Fruit fly (Drosophila melanogaster) whole organism, pupa: Measurements from ENCODE around the gene Pak.

Experiments used
- CG10348 ChIP-seq: fragments of 200-800 bp; sonication (Bioruptor generic); IDR thresholded peaks from 2 replicates; pipeline ENCODE4 v1.3.6; 2022; ENCODE audit warnings: missing biosample characterization, missing genetic modification characterization
- CG12605 ChIP-seq: fragments of 200-800 bp; sonication (Bioruptor generic); IDR thresholded peaks from 2 replicates; pipeline ENCODE4 v1.3.6; 2022; ENCODE audit warnings: missing biosample characterization, missing genetic modification characterization
- CG13204 ChIP-seq: fragments of 200-800 bp; sonication (Bioruptor generic); optimal IDR thresholded peaks from 2 replicates; lab custom pipeline; 2018; ENCODE audit warnings: missing biosample characterization, mild to moderate bottlenecking, missing genetic modification characterization, moderate library complexity
- CG14655 ChIP-seq: fragments of 200-800 bp; sonication (Bioruptor generic); optimal IDR thresholded peaks from 3 replicates; lab custom pipeline; 2017; ENCODE audit warnings: mild to moderate bottlenecking, missing biosample characterization, missing genetic modification reagents, missing genetic modification characterization
- CG15710 ChIP-seq: fragments of 200-800 bp; sonication (Bioruptor generic); optimal IDR thresholded peaks from 2 replicates; lab custom pipeline; 2018; ENCODE audit warnings: missing biosample characterization, mild to moderate bottlenecking, missing genetic modification characterization, moderate library complexity
- CG17806 ChIP-seq: fragments of 200-800 bp; sonication (Bioruptor generic); optimal IDR thresholded peaks from 2 replicates; lab custom pipeline; 2018; ENCODE audit warnings: missing biosample characterization, mild to moderate bottlenecking, missing genetic modification characterization, moderate library complexity
- CG32121 ChIP-seq: fragments of 200-800 bp; sonication (Bioruptor generic); IDR thresholded peaks from 2 replicates; pipeline ENCODE4 v1.3.6; 2022; ENCODE audit warnings: missing biosample characterization, missing genetic modification characterization
- CG34367 ChIP-seq: fragments of 200-800 bp; sonication (Bioruptor generic); optimal IDR thresholded peaks from 2 replicates; lab custom pipeline; 2018; ENCODE audit warnings: missing biosample characterization, mild to moderate bottlenecking, missing genetic modification characterization
- CG4496 ChIP-seq: fragments of 200-800 bp; sonication (Bioruptor generic); IDR thresholded peaks from 3 replicates; pipeline ENCODE4 v1.3.6; 2022; ENCODE audit warnings: missing biosample characterization, missing genetic modification characterization
- CG8159 ChIP-seq: fragments of 200-800 bp; sonication (Bioruptor generic); optimal IDR thresholded peaks from 3 replicates; lab custom pipeline; 2018; ENCODE audit warnings: missing biosample characterization, mild to moderate bottlenecking, missing genetic modification characterization, moderate library complexity
- CG8301 ChIP-seq: fragments of 200-800 bp; sonication (Bioruptor generic); optimal IDR thresholded peaks from 2 replicates; lab custom pipeline; 2018; ENCODE audit warnings: missing biosample characterization, mild to moderate bottlenecking, missing genetic modification characterization
- CG9948 ChIP-seq: fragments of 200-800 bp; sonication (Bioruptor generic); optimal IDR thresholded peaks from 2 replicates; lab custom pipeline; 2018; ENCODE audit warnings: missing biosample characterization, mild to moderate bottlenecking, missing genetic modification characterization, moderate library complexity
- D1 ChIP-seq: fragments of 200-800 bp; sonication (Bioruptor generic); optimal IDR thresholded peaks from 2 replicates; lab custom pipeline; 2018; ENCODE audit warnings: missing biosample characterization, mild to moderate bottlenecking, missing genetic modification characterization, moderate library complexity
- EcR ChIP-seq: fragments of 200-800 bp; sonication (Bioruptor generic); optimal IDR thresholded peaks from 3 replicates; lab custom pipeline; 2019; ENCODE audit warnings: missing biosample characterization, missing genetic modification characterization, mild to moderate bottlenecking, moderate library complexity, missing genetic modification reagents
- Ets98B ChIP-seq: fragments of 200-800 bp; sonication (Bioruptor generic); IDR thresholded peaks from 2 replicates; pipeline ENCODE4 v1.3.6; 2022; ENCODE audit warnings: missing biosample characterization, missing genetic modification characterization
- Pif1A ChIP-seq: fragments of 200-800 bp; sonication (Bioruptor generic); optimal IDR thresholded peaks from 3 replicates; lab custom pipeline; 2016; ENCODE audit warnings: missing biosample characterization, missing genetic modification characterization
- Pif1B ChIP-seq: fragments of 200-800 bp; sonication (Bioruptor generic); optimal IDR thresholded peaks from 3 replicates; lab custom pipeline; 2016; ENCODE audit warnings: missing biosample characterization, missing genetic modification characterization
- Snoo ChIP-seq: fragments of 200-800 bp; sonication (Bioruptor generic); optimal IDR thresholded peaks from 3 replicates; lab custom pipeline; 2017; ENCODE audit warnings: missing biosample characterization, mild to moderate bottlenecking, missing genetic modification characterization, inconsistent platforms
- fd96Ca ChIP-seq: fragments of 200-800 bp; sonication (Bioruptor generic); IDR thresholded peaks from 3 replicates; pipeline ENCODE4 v1.3.6; 2022; ENCODE audit warnings: missing biosample characterization, missing genetic modification characterization
- gl ChIP-seq: fragments of 200-800 bp; sonication (Bioruptor generic); optimal IDR thresholded peaks from 2 replicates; lab custom pipeline; 2018; ENCODE audit warnings: missing biosample characterization, mild to moderate bottlenecking, missing genetic modification characterization
- rn ChIP-seq: fragments of 200-800 bp; sonication (Bioruptor generic); IDR thresholded peaks from 2 replicates; pipeline ENCODE4 v1.3.6; 2022; ENCODE audit warnings: missing biosample characterization, missing genetic modification characterization

The Pak gene

dm6 chr3R:6400710-6401521 lies 50.2 kb downstream of the Pak start:
- peak; percentile 8 for TF ChIP-seq EcR
- TF ChIP-seq Pif1A, result no peak

dm6 chr3R:6401522-6401844 lies 50.8 kb downstream of the Pak start:
- no peak for TF ChIP-seq CG17806
- no peak for TF ChIP-seq Pif1A
- peak; percentile 23 for TF ChIP-seq CG14655 (GFP tag; lab: Kevin White, UChicago)
- no peak for TF ChIP-seq CG8301 (tag; lab: Kevin White, UChicago)
- TF ChIP-seq EcR, result no peak
- TF ChIP-seq CG9948 (tag; lab: Kevin White, UChicago), result no peak
- TF ChIP-seq CG32121 (GFP tag; lab: Robert Waterston, UW), result no peak
- TF ChIP-seq CG13204 (GFP tag; lab: Kevin White, UChicago), result no peak
- peak; percentile 4 for TF ChIP-seq Snoo (tag; lab: Kevin White, UChicago)
- TF ChIP-seq D1 (tag; lab: Kevin White, UChicago), result no peak
- no peak for TF ChIP-seq Ets98B (GFP tag; lab: Robert Waterston, UW)
- no peak for TF ChIP-seq rn (GFP tag; lab: Robert Waterston, UW)
- no peak for TF ChIP-seq CG4496 (GFP tag; lab: Robert Waterston, UW)

dm6 chr3R:6402522-6403171 lies 52.0 kb downstream of the Pak start:
- peak; percentile 65 for TF ChIP-seq CG12605 (GFP tag; lab: Robert Waterston, UW)
- TF ChIP-seq CG34367 (tag; lab: Kevin White, UChicago), result no peak
- TF ChIP-seq rn (GFP tag; lab: Robert Waterston, UW), result no peak
- peak; percentile 40 for TF ChIP-seq CG13204 (GFP tag; lab: Kevin White, UChicago)
- TF ChIP-seq CG4496 (GFP tag; lab: Robert Waterston, UW), result 0 out of 3 replicates have a peak, but pooled peaks have one; percentile 23
- TF ChIP-seq Snoo (tag; lab: Kevin White, UChicago), result peak; percentile 31
- peak; percentile 20 for TF ChIP-seq EcR
- peak; percentile 10 for TF ChIP-seq CG8159
- peak; percentile 2 for TF ChIP-seq gl

dm6 chr3R:6403674-6404073 lies 53.0 kb downstream of the Pak start:
- TF ChIP-seq CG9948 (tag; lab: Kevin White, UChicago), result no peak
- TF ChIP-seq CG15710 (tag; lab: Kevin White, UChicago), result no peak
- TF ChIP-seq CG14655 (GFP tag; lab: Kevin White, UChicago), result no peak
- TF ChIP-seq D1 (tag; lab: Kevin White, UChicago), result no peak
- TF ChIP-seq EcR, result no peak
- TF ChIP-seq CG17806, result no peak
- no peak for TF ChIP-seq CG8159
- TF ChIP-seq CG34367 (tag; lab: Kevin White, UChicago), result no peak
- TF ChIP-seq Ets98B (GFP tag; lab: Robert Waterston, UW), result no peak
- no peak for TF ChIP-seq CG13204 (GFP tag; lab: Kevin White, UChicago)

dm6 chr3R:6404174-6404573 lies 53.5 kb downstream of the Pak start:
- TF ChIP-seq D1 (tag; lab: Kevin White, UChicago), result peak; percentile 28
- TF ChIP-seq CG14655 (GFP tag; lab: Kevin White, UChicago), result peak; percentile 80
- TF ChIP-seq CG9948 (tag; lab: Kevin White, UChicago), result peak; percentile 71
- TF ChIP-seq CG13204 (GFP tag; lab: Kevin White, UChicago), result no peak
- peak; percentile 88; the same call in 1 of the 2 replicates for TF ChIP-seq CG32121 (GFP tag; lab: Robert Waterston, UW)
- peak; percentile 48 for TF ChIP-seq CG34367 (tag; lab: Kevin White, UChicago)
- TF ChIP-seq CG10348, result no peak
- TF ChIP-seq Ets98B (GFP tag; lab: Robert Waterston, UW), result peak; percentile 89
- peak; percentile 79 for TF ChIP-seq CG8301 (tag; lab: Kevin White, UChicago)
- TF ChIP-seq rn (GFP tag; lab: Robert Waterston, UW), result peak; percentile 63; the same call in 1 of the 2 replicates
- TF ChIP-seq CG15710 (tag; lab: Kevin White, UChicago), result peak; percentile 59
- peak; percentile 88 for TF ChIP-seq CG4496 (GFP tag; lab: Robert Waterston, UW)
- TF ChIP-seq CG8159, result peak; percentile 61
- peak; percentile 80 for TF ChIP-seq Pif1A
- TF ChIP-seq fd96Ca (GFP tag; lab: Robert Waterston, UW), result peak; percentile 74; the same call in 1 of the 3 replicates
- TF ChIP-seq Snoo (tag; lab: Kevin White, UChicago), result peak; percentile 58
- TF ChIP-seq gl, result no peak
- TF ChIP-seq CG17806, result peak; percentile 71
- TF ChIP-seq CG12605 (GFP tag; lab: Robert Waterston, UW), result no peak; the same call in none of the 2 replicates
- peak; percentile 69 for TF ChIP-seq Pif1B
- no peak for TF ChIP-seq EcR
- TF ChIP-seq, all 21 proteins: peak for 16

dm6 chr3R:6405239-6405638 lies 54.5 kb downstream of the Pak start:
- TF ChIP-seq gl (no peak), fd96Ca (GFP tag; lab: Robert Waterston, UW) (no peak), Snoo (tag; lab: Kevin White, UChicago) (no peak), CG32121 (GFP tag; lab: Robert Waterston, UW) (no peak), CG13204 (GFP tag; lab: Kevin White, UChicago) (peak; percentile 43)
